Worm (Caenorhabditis elegans) whole organism, young adult: Measurements from ENCODE around the gene F20D6.5.

Source experiments
- B0019.2 ChIP-seq: fragments of 200-800 bp; sonication (Bioruptor generic); conservative IDR thresholded peaks from 2 replicates; pipeline ENCODE4 v1.3.6; 2022; ENCODE audit warnings: missing genetic modification reagents, missing genetic modification characterization, missing compliant biosample characterization
- B0035.1 ChIP-seq: sonication (generic microtip); optimal IDR thresholded peaks from 2 replicates; lab custom pipeline; 2016; ENCODE audit warnings: missing genetic modification characterization, mild to moderate bottlenecking, missing compliant biosample characterization, missing genotype, missing genetic modification reagents
- F10E7.11 ChIP-seq: sonication (generic microtip); optimal IDR thresholded peaks from 2 replicates; lab custom pipeline; 2017; ENCODE audit warnings: mild to moderate bottlenecking, missing genetic modification characterization, moderate library complexity, missing compliant biosample characterization
- F22D6.2 ChIP-seq: sonication (generic microtip); optimal IDR thresholded peaks from 2 replicates; lab custom pipeline; 2016; ENCODE audit warnings: mild to moderate bottlenecking, missing genetic modification characterization, missing compliant biosample characterization
- F33H1.4 ChIP-seq: fragments of 200-800 bp; sonication (Bioruptor generic); IDR thresholded peaks from 2 replicates; pipeline ENCODE4 v1.3.6; 2022; ENCODE audit warnings: missing genetic modification reagents, missing genetic modification characterization, missing compliant biosample characterization
- F57C9.4 ChIP-seq: sonication (generic microtip); optimal IDR thresholded peaks from 2 replicates; lab custom pipeline; 2017; ENCODE audit warnings: mild to moderate bottlenecking, missing genetic modification characterization, missing compliant biosample characterization
- Y53G8AR.9 ChIP-seq: fragments of 200-800 bp; sonication (Bioruptor generic); conservative IDR thresholded peaks from 2 replicates; pipeline ENCODE4 v1.3.6; 2022; ENCODE audit warnings: missing genetic modification reagents, missing genetic modification characterization, missing compliant biosample characterization
- Y56A3A.18 ChIP-seq: fragments of 200-800 bp; sonication (Bioruptor generic); IDR thresholded peaks from 2 replicates; pipeline ENCODE4 v1.3.6; 2022; ENCODE audit warnings: missing genetic modification reagents, missing genetic modification characterization, missing compliant biosample characterization
- Y79H2A.3 ChIP-seq: fragments of 200-800 bp; sonication (Bioruptor generic); conservative IDR thresholded peaks from 2 replicates; pipeline ENCODE4 v1.3.6; 2022; ENCODE audit warnings: missing genetic modification reagents, missing genetic modification characterization, missing compliant biosample characterization
- ZK185.1 ChIP-seq: sonication (generic microtip); optimal IDR thresholded peaks from 2 replicates; lab custom pipeline; 2016; ENCODE audit warnings: mild to moderate bottlenecking, missing genetic modification characterization, missing compliant biosample characterization; ENCODE audit not compliant: poor library complexity, severe bottlenecking
- akir-1 ChIP-seq: fragments of 200-800 bp; sonication (Bioruptor generic); optimal IDR thresholded peaks from 2 replicates; lab custom pipeline; 2018; ENCODE audit warnings: mild to moderate bottlenecking, missing genetic modification characterization, moderate library complexity, missing compliant biosample characterization
- attf-3 ChIP-seq: fragments of 200-800 bp; sonication (Bioruptor generic); conservative IDR thresholded peaks from 2 replicates; pipeline ENCODE4 v1.3.6; 2022; ENCODE audit warnings: missing genetic modification reagents, missing genetic modification characterization, missing compliant biosample characterization
- bed-1 ChIP-seq: fragments of 200-800 bp; sonication (Bioruptor generic); IDR thresholded peaks from 2 replicates; pipeline ENCODE4 v1.3.6; 2022; ENCODE audit warnings: missing genetic modification reagents, missing genetic modification characterization, missing compliant biosample characterization
- ccch-3 ChIP-seq: fragments of 200-800 bp; sonication (Bioruptor generic); optimal IDR thresholded peaks from 2 replicates; lab custom pipeline; 2018; ENCODE audit warnings: mild to moderate bottlenecking, missing genetic modification characterization, missing compliant biosample characterization
- cebp-1 ChIP-seq, 2 experiments: fragments of 200-800 bp in 1 of 2; sonication (Bioruptor generic) in 1 of 2; sonication (generic microtip) in 1 of 2; IDR thresholded peaks in 1 of 2; optimal IDR thresholded peaks in 1 of 2; 2 replicates each; pipeline versions ENCODE4 v1.3.6 to Lab custom; 2017 to 2022; ENCODE audit warnings: missing compliant biosample characterization in 2 of 2, missing genetic modification characterization in 2 of 2, mild to moderate bottlenecking in 1 of 2, missing genetic modification reagents in 1 of 2, moderate library complexity in 1 of 2
- ceh-58 ChIP-seq: fragments of 200-800 bp; sonication (Bioruptor generic); IDR thresholded peaks from 2 replicates; pipeline ENCODE4 v1.3.6; 2022; ENCODE audit warnings: missing genetic modification characterization, missing compliant biosample characterization
- die-1 ChIP-seq: sonication (generic microtip); optimal IDR thresholded peaks from 2 replicates; lab custom pipeline; 2016; ENCODE audit warnings: missing genotype, mild to moderate bottlenecking, missing genetic modification characterization, missing compliant biosample characterization
- dpl-1 ChIP-seq: fragments of 150-350 bp; optimal IDR thresholded peaks from 2 replicates; lab custom pipeline; 2014; ENCODE audit warnings: missing biosample characterization, missing genetic modification reagents, missing genetic modification characterization
- him-1 ChIP-seq: sonication (generic microtip); optimal IDR thresholded peaks from 2 replicates; lab custom pipeline; 2016; ENCODE audit warnings: missing genotype, missing genetic modification reagents, missing genetic modification characterization, missing compliant biosample characterization
- hlh-12 ChIP-seq: sonication (generic microtip); optimal IDR thresholded peaks from 2 replicates; lab custom pipeline; 2016; ENCODE audit warnings: missing genetic modification characterization, missing compliant biosample characterization
- hrde-1 ChIP-seq: sonication (generic microtip); optimal IDR thresholded peaks from 2 replicates; lab custom pipeline; 2016; ENCODE audit warnings: missing genetic modification characterization, mild to moderate bottlenecking, missing compliant biosample characterization, moderate library complexity, missing genotype, missing genetic modification reagents, borderline replicate concordance
- let-526 ChIP-seq: fragments of 200-800 bp; sonication (Bioruptor generic); IDR thresholded peaks from 2 replicates; pipeline ENCODE4 v1.3.6; 2022; ENCODE audit warnings: missing genetic modification reagents, missing genetic modification characterization, missing compliant biosample characterization
- lin-54 ChIP-seq: fragments of 200-800 bp; sonication (Bioruptor generic); optimal IDR thresholded peaks from 2 replicates; lab custom pipeline; 2018; ENCODE audit warnings: mild to moderate bottlenecking, missing genetic modification characterization, missing compliant biosample characterization
- lsl-1 ChIP-seq: fragments of 200-800 bp; sonication (Bioruptor generic); optimal IDR thresholded peaks from 2 replicates; lab custom pipeline; 2018; ENCODE audit warnings: mild to moderate bottlenecking, missing genetic modification characterization, moderate library complexity, missing compliant biosample characterization
- lsy-27 ChIP-seq: sonication (generic microtip); optimal IDR thresholded peaks from 2 replicates; lab custom pipeline; 2017; ENCODE audit warnings: missing genetic modification characterization, mild to moderate bottlenecking, missing compliant biosample characterization, antibody characterized with exemption, missing genotype, borderline replicate concordance; ENCODE audit not compliant: insufficient read depth
- madf-6 ChIP-seq: fragments of 200-800 bp; sonication (Bioruptor generic); IDR thresholded peaks from 2 replicates; pipeline ENCODE4 v1.3.6; 2022; ENCODE audit warnings: missing genetic modification reagents, missing genetic modification characterization, missing compliant biosample characterization
- pha-4 ChIP-seq: fragments of 150-350 bp; sonication (generic microtip); optimal IDR thresholded peaks from 2 replicates; lab custom pipeline; 2014; ENCODE audit warnings: missing biosample characterization, missing genetic modification reagents, missing genetic modification characterization
- rec-8 ChIP-seq, 2 experiments: sonication (generic microtip); optimal IDR thresholded peaks; 2 replicates each; lab custom pipeline; 2016; ENCODE audit warnings: mild to moderate bottlenecking in 2 of 2, missing genetic modification characterization in 2 of 2, missing genetic modification reagents in 2 of 2, missing genotype in 2 of 2, missing biosample characterization in 1 of 2, missing compliant biosample characterization in 1 of 2, moderate library complexity in 1 of 2
- repo-1 ChIP-seq: sonication (generic microtip); optimal IDR thresholded peaks from 2 replicates; lab custom pipeline; 2017; ENCODE audit warnings: mild to moderate bottlenecking, missing genetic modification characterization, missing compliant biosample characterization
- rpc-1 ChIP-seq, 2 experiments: fragments of 150-350 bp in 1 of 2; sonication (generic microtip) in 1 of 2; optimal IDR thresholded peaks; 2 replicates each; lab custom pipeline; 2014 to 2018; ENCODE audit warnings: missing biosample characterization in 1 of 2, missing genetic modification characterization in 1 of 2, missing genetic modification reagents in 1 of 2, missing genotype in 1 of 2
- sea-2 ChIP-seq: fragments of 200-800 bp; sonication (Bioruptor generic); IDR thresholded peaks from 2 replicates; pipeline ENCODE4 v1.3.6; 2022; ENCODE audit warnings: missing genetic modification characterization, missing compliant biosample characterization
- snpc-4 ChIP-seq, 5 experiments: fragments of 150-350 bp in 1 of 5; sonication (generic microtip) in 4 of 5; optimal IDR thresholded peaks; 2 replicates each; lab custom pipeline; 2014 to 2018; ENCODE audit warnings: missing genetic modification characterization in 5 of 5, missing biosample characterization in 3 of 5, antibody characterized with exemption in 2 of 5, mild to moderate bottlenecking in 2 of 5, missing compliant biosample characterization in 2 of 5, missing genotype in 2 of 5, moderate library complexity in 2 of 5, missing genetic modification reagents in 1 of 5
- tbx-9 ChIP-seq: sonication (generic microtip); optimal IDR thresholded peaks from 2 replicates; lab custom pipeline; 2016; ENCODE audit warnings: borderline replicate concordance, missing genetic modification characterization, inconsistent platforms, missing compliant biosample characterization
- unc-62 ChIP-seq: fragments of 150-350 bp; optimal IDR thresholded peaks from 2 replicates; lab custom pipeline; 2014; ENCODE audit warnings: missing biosample characterization, missing genetic modification reagents, missing genetic modification characterization
- xnd-1 ChIP-seq: sonication (generic microtip); optimal IDR thresholded peaks from 2 replicates; lab custom pipeline; 2016; ENCODE audit warnings: missing genotype, missing genetic modification reagents, missing genetic modification characterization, missing compliant biosample characterization
- ztf-18 ChIP-seq: sonication (generic microtip); optimal IDR thresholded peaks from 2 replicates; lab custom pipeline; 2016; ENCODE audit warnings: missing genotype, mild to moderate bottlenecking, missing genetic modification characterization, missing compliant biosample characterization
- ztf-22 ChIP-seq: fragments of 200-800 bp; sonication (Bioruptor generic); optimal IDR thresholded peaks from 2 replicates; lab custom pipeline; 2018; ENCODE audit warnings: mild to moderate bottlenecking, missing genetic modification characterization, moderate library complexity, missing compliant biosample characterization
- ztf-3 ChIP-seq: fragments of 200-800 bp; sonication (Bioruptor generic); optimal IDR thresholded peaks from 2 replicates; lab custom pipeline; 2018; ENCODE audit warnings: mild to moderate bottlenecking, missing genetic modification characterization, missing compliant biosample characterization

The F20D6.5 gene

DNA sequence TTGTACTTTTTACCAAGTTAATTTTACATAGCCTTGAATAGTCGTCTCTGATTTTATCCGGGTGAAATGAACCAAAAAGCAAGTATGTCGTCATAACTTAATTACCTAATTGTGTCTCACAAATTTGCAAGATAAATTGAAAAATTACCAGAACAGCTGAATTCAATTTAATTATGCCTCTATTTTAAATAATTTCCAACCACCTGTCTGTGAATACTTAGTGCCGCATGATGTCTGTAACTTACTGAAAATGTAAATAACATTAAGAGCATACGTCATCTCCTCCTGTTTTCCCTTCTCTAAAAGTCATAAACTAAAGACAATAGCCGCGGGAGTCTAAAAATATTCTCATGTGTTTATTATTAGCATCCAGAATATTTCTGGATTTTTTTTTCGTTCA is 8.5 kb downstream of the F20D6.5 start:
- TF ChIP-seq lin-54 (GFP tag; lab: Kevin White, UChicago) (no peak), Y79H2A.3 (no peak), madf-6 (no peak), akir-1 (GFP tag; lab: Kevin White, UChicago) (no peak), lsy-27 (no peak), ztf-22 (GFP tag; lab: Kevin White, UChicago) (no peak), F33H1.4 (GFP tag; lab: Robert Waterston, UW) (no peak), ztf-18 (tag; lab: Kevin White, UChicago) (no peak)

DNA sequence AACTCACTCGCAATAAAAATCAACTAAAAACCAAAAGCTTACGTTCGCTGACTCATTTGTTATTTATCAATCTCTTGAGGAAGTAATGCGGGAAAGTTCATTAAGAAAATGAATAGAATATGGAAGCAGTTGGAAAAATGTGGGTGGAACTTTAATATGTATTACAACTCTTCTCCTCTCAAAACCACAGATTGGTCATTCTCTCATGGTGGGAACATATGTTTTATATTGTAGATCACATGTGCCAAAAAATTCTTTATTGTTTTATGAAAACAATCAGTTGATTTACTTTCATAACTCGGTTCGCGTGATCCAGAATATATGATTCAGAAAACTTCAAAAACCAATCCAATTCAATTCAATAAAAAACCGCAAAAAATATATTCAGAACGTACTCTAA is 9.9 kb downstream of the F20D6.5 start:
- no peak for TF ChIP-seq dpl-1 (GFP tag; lab: Kevin White, UChicago)
- TF ChIP-seq unc-62, result no peak
- TF ChIP-seq him-1 (tag; lab: Kevin White, UChicago), result no peak
- TF ChIP-seq F57C9.4, result no peak
- no peak for TF ChIP-seq rpc-1 (optimal IDR thresholded peaks at IDR 0.05; lab: Kevin White, UChicago)
- no peak for TF ChIP-seq rpc-1 (tag; optimal IDR thresholded peaks at IDR 0.05; lab: Kevin White, UChicago)
- no peak for TF ChIP-seq F10E7.11 (tag; lab: Kevin White, UChicago)
- no peak for TF ChIP-seq tbx-9
- TF ChIP-seq pha-4 (tag; lab: Kevin White, UChicago), result no peak
- TF ChIP-seq hlh-12 (tag; lab: Kevin White, UChicago), result no peak
- no peak for TF ChIP-seq madf-6
- no peak for TF ChIP-seq bed-1 (GFP tag; lab: Robert Waterston, UW)
- TF ChIP-seq ZK185.1 (tag; lab: Kevin White, UChicago), result no peak
- no peak for TF ChIP-seq B0035.1
- no peak for TF ChIP-seq lsl-1 (GFP tag; lab: Kevin White, UChicago)
- no peak for TF ChIP-seq akir-1 (GFP tag; lab: Kevin White, UChicago)
- TF ChIP-seq cebp-1 (GFP tag; IDR thresholded peaks at IDR 0.05; lab: Robert Waterston, UW), result no peak
- no peak for TF ChIP-seq cebp-1 (tag; optimal IDR thresholded peaks at IDR 0.05; lab: Kevin White, UChicago)
- no peak for TF ChIP-seq die-1 (tag; lab: Kevin White, UChicago)
- no peak for TF ChIP-seq rec-8 (tag; optimal IDR thresholded peaks at IDR 0.05; lab: Kevin White, UChicago)
- TF ChIP-seq lsy-27, result no peak
- TF ChIP-seq F22D6.2 (tag; lab: Kevin White, UChicago), result no peak

DNA sequence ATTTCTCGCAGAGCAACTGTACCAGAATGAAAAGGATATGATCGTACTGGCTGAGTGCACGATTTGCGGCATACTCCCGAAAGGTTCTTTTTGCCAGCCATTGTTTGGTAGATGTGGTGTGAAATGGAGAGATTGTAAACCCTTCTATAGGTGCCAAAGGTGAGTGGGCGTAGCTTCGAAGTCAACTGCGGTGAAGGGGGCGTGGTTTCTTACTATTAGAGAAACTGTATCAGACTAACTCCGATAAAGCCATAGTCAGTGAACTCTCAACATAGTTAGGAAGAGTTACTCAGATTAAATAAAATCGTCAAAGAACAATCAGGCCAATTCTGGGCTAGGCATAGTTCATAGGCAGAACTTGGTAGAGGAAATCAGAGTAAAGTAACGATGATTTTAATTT is 15.6 kb downstream of the F20D6.5 start, which contains the start of gene F20D6.9:
TSS of gene F20D6.9 (minus strand) at position 101 of the 400 bp plus-strand sequence.
- no peak for TF ChIP-seq Y56A3A.18 (GFP tag; lab: Robert Waterston, UW)
- TF ChIP-seq sea-2 (GFP tag; lab: Robert Waterston, UW), result no peak
- no peak for TF ChIP-seq ceh-58 (GFP tag; lab: Robert Waterston, UW)
- TF ChIP-seq F57C9.4, result no peak
- no peak for TF ChIP-seq ccch-3
- no peak for TF ChIP-seq attf-3
- no peak for TF ChIP-seq Y53G8AR.9 (GFP tag; lab: Robert Waterston, UW)
- TF ChIP-seq F22D6.2 (tag; lab: Kevin White, UChicago), result no peak
- no peak for TF ChIP-seq snpc-4 (GFP tag; optimal IDR thresholded peaks at IDR 0.05; lab: Kevin White, UChicago)
- TF ChIP-seq snpc-4 (tag; optimal IDR thresholded peaks at IDR 0.05; lab: Kevin White, UChicago), result no peak
- TF ChIP-seq hrde-1, result no peak
- TF ChIP-seq repo-1, result no peak
- TF ChIP-seq xnd-1 (tag; lab: Kevin White, UChicago), result no peak
- TF ChIP-seq B0019.2 (GFP tag; lab: Robert Waterston, UW), result no peak
- no peak for TF ChIP-seq B0035.1
- no peak for TF ChIP-seq ztf-3 (GFP tag; lab: Kevin White, UChicago)
- TF ChIP-seq let-526 (GFP tag; lab: Robert Waterston, UW), result no peak
